Worm (Caenorhabditis elegans) whole organism, L4 larva: Measurements from ENCODE around the gene cah-2.

Experiments
- ama-1 ChIP-seq: fragments of 150-350 bp; optimal IDR thresholded peaks from 2 replicates; lab custom pipeline; 2014; ENCODE audit warnings: inconsistent platforms, mixed read lengths
- daf-12 ChIP-seq: fragments of 150-350 bp; optimal IDR thresholded peaks from 2 replicates; lab custom pipeline; 2014; ENCODE audit warnings: missing biosample characterization, missing genetic modification reagents, missing genetic modification characterization
- daf-8 ChIP-seq: fragments of 200-800 bp; sonication (Bioruptor generic); IDR thresholded peaks from 2 replicates; pipeline ENCODE4 v1.3.6; 2022; ENCODE audit warnings: missing genetic modification characterization, missing compliant biosample characterization
- egl-27 ChIP-seq: sonication (generic microtip); optimal IDR thresholded peaks from 3 replicates; lab custom pipeline; 2017; ENCODE audit warnings: missing biosample characterization, missing genetic modification reagents, missing genetic modification characterization
- lin-39 ChIP-seq: fragments of 150-350 bp; optimal IDR thresholded peaks from 2 replicates; lab custom pipeline; 2014; ENCODE audit warnings: missing biosample characterization, missing genetic modification reagents, missing genetic modification characterization
- mdl-1 ChIP-seq, 2 experiments: fragments of 150-350 bp in 1 of 2; sonication (generic microtip) in 1 of 2; optimal IDR thresholded peaks; 2 replicates each; lab custom pipeline; 2014 to 2017; ENCODE audit warnings: missing biosample characterization in 2 of 2, missing genetic modification characterization in 2 of 2
- nhr-41 ChIP-seq: fragments of 200-800 bp; sonication (Bioruptor generic); IDR thresholded peaks from 2 replicates; pipeline ENCODE4 v1.3.6; 2022; ENCODE audit warnings: missing genetic modification reagents, missing genetic modification characterization, missing compliant biosample characterization
- nhr-76 ChIP-seq: fragments of 150-350 bp; optimal IDR thresholded peaks from 2 replicates; lab custom pipeline; 2014; ENCODE audit warnings: missing biosample characterization, missing genetic modification characterization
- pqm-1 ChIP-seq: sonication (generic microtip); optimal IDR thresholded peaks from 2 replicates; lab custom pipeline; 2017; ENCODE audit warnings: missing biosample characterization, missing genetic modification characterization
- unc-62 ChIP-seq, 3 experiments: fragments of 150-350 bp in 1 of 3; sonication (generic microtip); optimal IDR thresholded peaks in 2 of 3; peaks in 1 of 3; 1 replicate in 1 of 3; 2 replicates in 2 of 3; lab custom pipeline; 2014 to 2017; ENCODE audit warnings: missing biosample characterization in 3 of 3, missing genetic modification characterization in 3 of 3, missing genetic modification reagents in 3 of 3, missing genotype in 1 of 3

DNA sequence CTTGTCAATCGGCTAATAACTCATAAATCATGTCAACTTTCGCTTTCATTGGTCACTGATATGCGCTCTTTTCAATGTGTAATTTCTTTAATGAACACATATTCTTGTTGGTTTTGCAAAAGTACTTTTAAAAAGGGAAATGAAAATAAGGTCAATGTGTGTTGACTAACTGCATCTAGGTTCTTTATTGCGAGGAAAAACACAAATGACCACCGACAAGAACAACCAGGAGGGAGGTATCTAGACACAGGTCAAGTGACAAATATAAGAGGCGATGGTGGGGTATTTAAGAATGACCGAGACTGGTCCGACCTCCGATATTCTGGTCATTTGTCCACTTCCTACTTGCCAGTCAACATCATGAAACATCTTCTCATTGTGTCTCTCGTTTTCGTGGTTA, 13.2 kb upstream of the cah-2 start, which contains the start of gene spi-1:
- TF ChIP-seq unc-62 (GFP tag; optimal IDR thresholded peaks at IDR 0.05 in 1 of 2; lab: Kevin White, UChicago) (peak in 1 of 2 experiments; percentile 85), unc-62 (tag; optimal IDR thresholded peaks at IDR 0.05; lab: Kevin White, UChicago) (no peak), ama-1 (no peak), pqm-1 (no peak), mdl-1 (tag; optimal IDR thresholded peaks at IDR 0.05; lab: Kevin White, UChicago) (no peak), lin-39 (tag; lab: Kevin White, UChicago) (no peak), daf-12 (tag; lab: Kevin White, UChicago) (no peak), nhr-41 (GFP tag; lab: Robert Waterston, UW) (no peak), nhr-76 (no peak), egl-27 (no peak), daf-8 (GFP tag; lab: Robert Waterston, UW) (no peak)
